Fruit fly (Drosophila melanogaster): ENCODE measurements around the gene CG8043.
A peak's percentile ranks its signal among the peaks of the same experiment; 100 is the strongest.

CG8043 gene

DNA sequence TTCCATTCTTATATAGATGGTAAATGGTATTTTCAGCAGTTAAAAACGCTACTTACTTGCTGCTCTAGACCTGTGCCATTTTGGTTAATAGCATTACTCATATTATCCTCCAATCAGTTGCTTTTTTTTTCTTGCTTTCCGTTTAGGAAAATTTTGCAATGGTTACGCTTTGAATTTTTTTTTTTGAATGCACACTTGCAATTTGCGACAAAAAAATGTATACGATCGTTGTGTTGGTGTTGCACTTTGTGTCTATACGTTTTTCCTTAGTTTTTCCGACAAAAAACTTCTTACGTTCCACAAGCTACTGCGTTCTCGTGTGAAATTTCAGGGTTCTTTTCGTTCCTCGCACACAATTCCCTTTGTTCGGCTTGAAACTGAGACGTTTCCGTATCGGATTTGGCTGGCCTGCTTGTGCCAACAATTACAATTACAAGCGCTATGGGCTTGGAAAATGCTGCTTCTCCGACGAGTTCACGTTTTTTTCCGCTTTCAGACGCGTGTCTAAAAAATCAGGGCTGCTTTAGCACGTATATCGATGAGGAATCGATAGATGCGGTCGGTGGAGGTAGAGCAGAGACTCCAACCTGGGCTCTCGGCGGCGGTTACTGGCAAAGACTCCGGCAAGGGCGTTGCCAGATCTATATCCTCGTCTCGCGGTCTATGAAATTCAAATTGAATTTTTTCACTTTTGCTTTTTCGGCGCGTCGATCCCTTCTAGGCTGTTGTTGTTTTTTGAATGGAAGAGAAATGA lies 16.6 kb upstream of the CG8043 start (continued):
- TF ChIP-seq prd (optimal IDR thresholded peaks at IDR 0.05) (no peak), prd (GFP tag; IDR thresholded peaks at IDR 0.05) (peak; percentile 55; the same call in 2 of the 3 replicates), CG4424 (GFP tag; optimal IDR thresholded peaks at IDR 0.05) (peak; percentile 17), Abd-B (GFP tag; optimal IDR thresholded peaks at IDR 0.05) (peak; percentile 17)

DNA sequence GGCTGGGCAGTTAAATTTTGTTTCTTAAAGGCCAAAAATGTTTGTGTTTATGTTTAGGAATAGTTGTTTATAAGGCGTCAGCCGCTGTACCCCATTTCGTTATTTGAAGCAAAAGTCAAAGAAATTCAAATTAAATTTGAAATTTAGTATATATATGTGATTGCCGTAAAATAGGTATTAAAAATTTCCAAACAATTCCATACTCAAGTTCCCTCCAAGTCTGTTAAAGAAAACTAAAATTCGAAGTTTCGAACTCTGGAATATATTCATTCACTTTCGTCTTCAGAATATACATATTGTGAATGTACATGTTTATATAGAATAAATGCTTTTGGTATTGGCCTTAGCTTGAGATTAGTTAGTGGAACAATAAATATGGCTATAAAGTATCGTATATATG lies 16.1 kb upstream of the CG8043 start, which contains the start of gene bel:
bel (minus strand) TSS at position 101 of the 400 bp plus-strand sequence.
- TF ChIP-seq chinmo (GFP tag; IDR thresholded peaks at IDR 0.05; ENCODE audit: partially characterized antibody) (no peak), bsh (GFP tag; optimal IDR thresholded peaks at IDR 0.05) (no peak), CG6272 (GFP tag; IDR thresholded peaks at IDR 0.05) (no peak), CG42726 (GFP tag; IDR thresholded peaks at IDR 0.05; ENCODE audit: partially characterized antibody) (no peak), tgo (GFP tag; IDR thresholded peaks at IDR 0.05) (0 out of 3 replicates have a peak, but pooled peaks have one; percentile 1)

DNA sequence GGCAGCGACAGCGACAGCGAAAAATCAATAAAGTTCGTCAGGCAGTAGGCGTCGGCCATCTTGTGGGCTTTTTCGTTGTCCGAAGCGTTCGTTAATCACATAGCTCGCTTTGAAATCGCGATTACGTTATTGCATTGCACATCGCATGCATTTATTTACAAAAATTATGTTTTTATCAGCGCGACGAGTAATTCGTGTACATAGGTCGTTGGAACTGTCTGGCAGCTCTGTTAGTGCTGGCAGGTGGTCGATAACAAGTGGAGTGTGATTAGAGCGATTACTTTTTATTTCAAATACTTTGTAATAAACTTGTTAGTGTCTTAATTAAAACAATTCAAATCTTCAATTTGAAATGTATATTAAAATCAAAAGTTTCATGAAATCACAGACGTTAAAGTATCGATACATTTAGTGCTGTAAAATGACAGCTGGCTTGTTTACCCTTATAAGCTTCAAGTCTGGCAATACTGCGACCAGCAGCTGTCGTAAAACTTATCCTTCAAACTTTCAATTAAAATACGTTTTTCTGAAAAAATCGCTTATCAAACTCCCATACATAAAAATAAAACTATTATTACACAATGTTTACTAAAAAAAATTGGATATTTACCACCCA lies 12.9 kb upstream of the CG8043 start, which contains the start of gene CG8032:
CG8032 (plus strand) TSS at position 448 of the 616 bp plus-strand sequence.
- TF ChIP-seq CG17328 (GFP tag; IDR thresholded peaks at IDR 0.05) (0 out of 2 replicates have a peak, but pooled peaks have one; percentile 7), CG3726 (GFP tag; IDR thresholded peaks at IDR 0.05) (no peak), gem (tag; optimal IDR thresholded peaks at IDR 0.05) (peak; percentile 51), fu2 (GFP tag; optimal IDR thresholded peaks at IDR 0.05) (peak; percentile 40), mld (GFP tag; IDR thresholded peaks at IDR 0.05; ENCODE audit: partially characterized antibody) (0 out of 3 replicates have a peak, but pooled peaks have one; percentile 47), CG4328 (GFP tag; optimal IDR thresholded peaks at IDR 0.05) (peak; percentile 53), Kr (GFP tag; optimal IDR thresholded peaks at IDR 0.05) (no peak), Sox100B (GFP tag; optimal IDR thresholded peaks at IDR 0.05) (peak; percentile 25), CG12659 (GFP tag; optimal IDR thresholded peaks at IDR 0.05) (peak; percentile 43), CG13894 (tag; optimal IDR thresholded peaks at IDR 0.05) (peak; percentile 46), CG14860 (GFP tag; IDR thresholded peaks at IDR 0.05; ENCODE audit: partially characterized antibody) (peak; percentile 51; the same call in 1 of the 3 replicates), CG2116 (GFP tag; optimal IDR thresholded peaks at IDR 0.05) (peak; percentile 93), zen2 (GFP tag; IDR thresholded peaks at IDR 0.05; ENCODE audit: partially characterized antibody) (0 out of 3 replicates have a peak, but pooled peaks have one; percentile 31), CG2678 (tag; optimal IDR thresholded peaks at IDR 0.05) (peak; percentile 43), en (GFP tag; optimal IDR thresholded peaks at IDR 0.05) (no peak), CG7745 (tag; optimal IDR thresholded peaks at IDR 0.05) (no peak), grn (GFP tag; optimal IDR thresholded peaks at IDR 0.05) (no peak), dmrt99B (tag; optimal IDR thresholded peaks at IDR 0.05) (peak; percentile 26), org-1 (GFP tag; optimal IDR thresholded peaks at IDR 0.05) (no peak), slp2 (GFP tag; optimal IDR thresholded peaks at IDR 0.05) (peak; percentile 19), usp (GFP tag; optimal IDR thresholded peaks at IDR 0.05) (no peak), sens-2 (GFP tag; IDR thresholded peaks at IDR 0.05) (no peak), jigr1 (GFP tag; IDR thresholded peaks at IDR 0.05) (no peak), Poxn (GFP tag; IDR thresholded peaks at IDR 0.05) (no peak), seq (GFP tag; IDR thresholded peaks at IDR 0.05) (no peak), vnd (GFP tag; IDR thresholded peaks at IDR 0.05; ENCODE audit: partially characterized antibody) (peak; percentile 41; the same call in 1 of the 3 replicates), CG13287 (GFP tag; IDR thresholded peaks at IDR 0.05; ENCODE audit: partially characterized antibody) (peak; percentile 80), Bdp1 (GFP tag; optimal IDR thresholded peaks at IDR 0.05) (peak; percentile 14), luna (GFP tag; optimal IDR thresholded peaks at IDR 0.05) (peak; percentile 13), Sry-δ (GFP tag; optimal IDR thresholded peaks at IDR 0.05) (peak; percentile 94), CG30020 (tag; optimal IDR thresholded peaks at IDR 0.05) (peak; percentile 38), oc (tag; optimal IDR thresholded peaks at IDR 0.05) (no peak), Xrp1 (GFP tag; IDR thresholded peaks at IDR 0.05) (peak; percentile 13; the same call in 1 of the 2 replicates), CG15269 (tag; optimal IDR thresholded peaks at IDR 0.05) (no peak), so (GFP tag; IDR thresholded peaks at IDR 0.05) (no peak)
